Fruit fly (Drosophila melanogaster) whole organism: ENCODE data around the gene Irbp.

Experiments
- CG8478 ChIP-seq: fragments of >200 bp; optimal IDR thresholded peaks from 2 replicates; lab custom pipeline; 2018; ENCODE audit warnings: inconsistent platforms
- Dll ChIP-seq: fragments of >200 bp; optimal IDR thresholded peaks from 2 replicates; lab custom pipeline; 2017
- EcR ChIP-seq, 2 experiments: fragments of >200 bp; optimal IDR thresholded peaks; 2 replicates each; lab custom pipeline; 2017; ENCODE audit warnings: missing biosample characterization in 2 of 2, missing genetic modification characterization in 2 of 2, missing genetic modification reagents in 2 of 2
- pan ChIP-seq: fragments of >200 bp; optimal IDR thresholded peaks from 2 replicates; lab custom pipeline; 2017
- psq ChIP-seq: fragments of >200 bp; optimal IDR thresholded peaks from 2 replicates; lab custom pipeline; 2017
- usp ChIP-seq: fragments of >200 bp; optimal IDR thresholded peaks from 2 replicates; lab custom pipeline; 2017; ENCODE audit warnings: missing biosample characterization, missing genetic modification characterization, mixed read lengths

DNA sequence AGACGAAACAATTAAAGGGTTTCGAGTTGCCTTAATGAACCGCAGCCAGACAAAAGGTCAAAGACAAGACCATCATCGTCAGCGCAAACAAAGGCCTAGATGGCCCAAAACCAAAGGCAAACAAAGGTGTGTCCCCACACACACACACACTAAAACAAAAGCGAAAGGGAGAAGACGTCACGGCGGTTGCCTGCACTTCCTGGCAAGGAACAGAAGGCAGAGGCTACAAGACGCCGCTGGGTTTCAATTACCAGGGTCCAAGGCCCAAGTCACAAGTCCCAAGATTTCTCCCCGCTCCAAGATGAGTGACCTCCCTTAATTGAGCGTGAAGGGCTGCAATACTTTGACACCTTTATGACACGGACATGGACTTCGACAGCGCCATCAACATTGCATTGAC is 46.3 kb upstream of the Irbp start:
- TF ChIP-seq usp (GFP tag; lab: Kevin White, UChicago) (no peak), psq (lab: Kevin White, UChicago) (no peak), pan (lab: Kevin White, UChicago) (no peak), CG8478 (no peak), Dll (lab: Kevin White, UChicago) (no peak), EcR (GFP tag; optimal IDR thresholded peaks at IDR 0.05; lab: Kevin White, UChicago) (no peak)
